Worm (Caenorhabditis elegans) whole organism, late embryonic: Measurements from ENCODE around the gene F13H10.3.
A peak's percentile ranks its signal among the peaks of the same experiment; 100 is the strongest.

Experiments used
- K02D7.2 ChIP-seq: sonication (generic microtip); optimal IDR thresholded peaks from 2 replicates; lab custom pipeline; 2017; ENCODE audit warnings: mild to moderate bottlenecking, missing genetic modification characterization, missing compliant biosample characterization
- K09A11.1 ChIP-seq: sonication (generic microtip); optimal IDR thresholded peaks from 2 replicates; lab custom pipeline; 2017; ENCODE audit warnings: antibody characterized with exemption, mild to moderate bottlenecking, missing genetic modification characterization, missing compliant biosample characterization; ENCODE audit not compliant: insufficient read depth
- T23F11.4 ChIP-seq: fragments of 200-800 bp; sonication (Bioruptor generic); optimal IDR thresholded peaks from 2 replicates; lab custom pipeline; 2018; ENCODE audit warnings: mild to moderate bottlenecking, missing genetic modification characterization, missing compliant biosample characterization
- Y22D7AL.16 ChIP-seq: sonication (generic microtip); optimal IDR thresholded peaks from 2 replicates; lab custom pipeline; 2016; ENCODE audit warnings: missing genetic modification characterization, missing compliant biosample characterization
- ama-1 ChIP-seq: fragments of 150-350 bp; optimal IDR thresholded peaks from 2 replicates; lab custom pipeline; 2014
- ceh-31 ChIP-seq: sonication (generic microtip); optimal IDR thresholded peaks from 2 replicates; lab custom pipeline; 2016; ENCODE audit warnings: missing genetic modification characterization, missing compliant biosample characterization
- ceh-34 ChIP-seq: sonication (generic microtip); optimal IDR thresholded peaks from 2 replicates; lab custom pipeline; 2016; ENCODE audit warnings: mild to moderate bottlenecking, missing genetic modification characterization, missing compliant biosample characterization
- ceh-48 ChIP-seq: sonication (generic microtip); optimal IDR thresholded peaks from 2 replicates; lab custom pipeline; 2016; ENCODE audit warnings: missing genetic modification characterization, inconsistent platforms, missing compliant biosample characterization
- ceh-6 ChIP-seq: fragments of 200-800 bp; sonication (Bioruptor generic); optimal IDR thresholded peaks from 2 replicates; lab custom pipeline; 2018; ENCODE audit warnings: mild to moderate bottlenecking, missing genetic modification characterization, missing compliant biosample characterization
- dve-1 ChIP-seq: sonication (generic microtip); optimal IDR thresholded peaks from 2 replicates; lab custom pipeline; 2017; ENCODE audit warnings: antibody characterized with exemption, mild to moderate bottlenecking, missing genetic modification characterization, missing compliant biosample characterization
- elt-2 ChIP-seq: sonication (generic microtip); optimal IDR thresholded peaks from 2 replicates; lab custom pipeline; 2016; ENCODE audit warnings: missing genetic modification reagents, missing genetic modification characterization, missing compliant biosample characterization
- elt-4 ChIP-seq: sonication (generic microtip); optimal IDR thresholded peaks from 2 replicates; lab custom pipeline; 2016; ENCODE audit warnings: missing genetic modification characterization, missing compliant biosample characterization
- ets-4 ChIP-seq: sonication (generic microtip); optimal IDR thresholded peaks from 2 replicates; lab custom pipeline; 2016; ENCODE audit warnings: missing genetic modification characterization, missing compliant biosample characterization
- fkh-10 ChIP-seq: fragments of 150-350 bp; optimal IDR thresholded peaks from 2 replicates; lab custom pipeline; 2014; ENCODE audit warnings: missing biosample characterization, missing genetic modification reagents, missing genetic modification characterization
- fkh-6 ChIP-seq: sonication (generic microtip); optimal IDR thresholded peaks from 2 replicates; lab custom pipeline; 2016; ENCODE audit warnings: missing genetic modification characterization, missing compliant biosample characterization
- gmeb-2 ChIP-seq: sonication (generic microtip); optimal IDR thresholded peaks from 2 replicates; lab custom pipeline; 2016; ENCODE audit warnings: missing genetic modification characterization, inconsistent platforms, missing compliant biosample characterization
- hlh-15 ChIP-seq: sonication (generic microtip); optimal IDR thresholded peaks from 2 replicates; lab custom pipeline; 2016; ENCODE audit warnings: missing genetic modification characterization, missing compliant biosample characterization
- hlh-30 ChIP-seq: sonication (generic microtip); optimal IDR thresholded peaks from 2 replicates; lab custom pipeline; 2017; ENCODE audit warnings: antibody characterized with exemption, missing genetic modification characterization, missing compliant biosample characterization; ENCODE audit not compliant: insufficient read depth
- lim-6 ChIP-seq: sonication (generic microtip); optimal IDR thresholded peaks from 2 replicates; lab custom pipeline; 2016; ENCODE audit warnings: missing genetic modification characterization, missing compliant biosample characterization
- lin-11 ChIP-seq: fragments of 200-800 bp; sonication (Bioruptor generic); optimal IDR thresholded peaks from 2 replicates; lab custom pipeline; 2018; ENCODE audit warnings: mild to moderate bottlenecking, missing genetic modification characterization, missing compliant biosample characterization
- mec-3 ChIP-seq: sonication (generic microtip); optimal IDR thresholded peaks from 2 replicates; lab custom pipeline; 2016; ENCODE audit warnings: borderline replicate concordance, missing genetic modification characterization, missing compliant biosample characterization
- nfya-1 ChIP-seq: sonication (generic microtip); optimal IDR thresholded peaks from 2 replicates; lab custom pipeline; 2017; ENCODE audit warnings: missing genetic modification characterization, mild to moderate bottlenecking, missing compliant biosample characterization, antibody characterized with exemption, moderate library complexity
- npax-4 ChIP-seq: sonication (generic microtip); optimal IDR thresholded peaks from 2 replicates; lab custom pipeline; 2016; ENCODE audit warnings: missing genetic modification characterization, missing compliant biosample characterization
- odd-2 ChIP-seq: sonication (generic microtip); optimal IDR thresholded peaks from 2 replicates; lab custom pipeline; 2017; ENCODE audit warnings: antibody characterized with exemption, mild to moderate bottlenecking, missing genetic modification characterization, missing compliant biosample characterization
- pat-9 ChIP-seq: fragments of 200-800 bp; sonication (Bioruptor generic); optimal IDR thresholded peaks from 2 replicates; lab custom pipeline; 2018; ENCODE audit warnings: mild to moderate bottlenecking, missing genetic modification characterization, moderate library complexity, missing compliant biosample characterization
- pax-1 ChIP-seq: fragments of 150-350 bp; optimal IDR thresholded peaks from 2 replicates; lab custom pipeline; 2014; ENCODE audit warnings: missing biosample characterization, missing genetic modification characterization
- pha-2 ChIP-seq: sonication (generic microtip); optimal IDR thresholded peaks from 2 replicates; lab custom pipeline; 2017; ENCODE audit warnings: mild to moderate bottlenecking, missing genetic modification characterization, missing compliant biosample characterization
- pha-4 ChIP-seq: fragments of 150-350 bp; optimal IDR thresholded peaks from 2 replicates; lab custom pipeline; 2018; ENCODE audit warnings: missing biosample characterization, missing genetic modification reagents, missing genetic modification characterization
- sox-2 ChIP-seq: fragments of 200-800 bp; sonication (Bioruptor generic); IDR thresholded peaks from 2 replicates; pipeline ENCODE4 v1.3.6; 2022; ENCODE audit warnings: missing genetic modification reagents, missing genetic modification characterization, missing compliant biosample characterization
- syd-9 ChIP-seq: sonication (generic microtip); optimal IDR thresholded peaks from 2 replicates; lab custom pipeline; 2016; ENCODE audit warnings: mild to moderate bottlenecking, missing genetic modification characterization, moderate library complexity, missing compliant biosample characterization
- tbx-7 ChIP-seq: sonication (generic microtip); optimal IDR thresholded peaks from 2 replicates; lab custom pipeline; 2016; ENCODE audit warnings: missing genotype, missing genetic modification characterization, missing compliant biosample characterization
- unc-3 ChIP-seq, 2 experiments: fragments of 200-800 bp in 1 of 2; sonication (Bioruptor generic) in 1 of 2; sonication (generic microtip) in 1 of 2; conservative IDR thresholded peaks in 1 of 2; optimal IDR thresholded peaks in 1 of 2; 2 replicates each; pipeline versions ENCODE4 v1.3.6 to Lab custom; 2016 to 2022; ENCODE audit warnings: missing compliant biosample characterization in 2 of 2, missing genetic modification characterization in 2 of 2, missing genetic modification reagents in 1 of 2
- unc-42 ChIP-seq: sonication (generic microtip); optimal IDR thresholded peaks from 2 replicates; lab custom pipeline; 2016; ENCODE audit warnings: missing genotype, missing genetic modification characterization, missing compliant biosample characterization
- unc-55 ChIP-seq: sonication (generic microtip); optimal IDR thresholded peaks from 2 replicates; lab custom pipeline; 2017; ENCODE audit warnings: missing biosample characterization, missing genetic modification reagents, missing genetic modification characterization

The F13H10.3 gene

ce11 chrIV:10978641-10979040 lies 37.1 kb downstream of the F13H10.3 start:
- no peak for TF ChIP-seq Y22D7AL.16 (tag; lab: Kevin White, UChicago)
- TF ChIP-seq ama-1 (lab: Kevin White, UChicago): no peak
- TF ChIP-seq T23F11.4: no peak
- no peak for TF ChIP-seq dve-1 (tag; lab: Kevin White, UChicago)
- no peak for TF ChIP-seq ets-4 (tag; lab: Kevin White, UChicago)
- no peak for TF ChIP-seq lim-6 (tag; lab: Kevin White, UChicago)
- TF ChIP-seq, all 69 proteins: peak for 0

ce11 chrIV:10975968-10976367 lies 39.8 kb downstream of the F13H10.3 start:
- TF ChIP-seq lin-11 (tag; lab: Kevin White, UChicago): no peak
- TF ChIP-seq elt-2 (tag; lab: Kevin White, UChicago): peak; percentile 72
- TF ChIP-seq gmeb-2: no peak

- TF ChIP-seq fkh-10 (GFP tag; lab: Kevin White, UChicago): no peak
- TF ChIP-seq hlh-15 (tag; lab: Kevin White, UChicago): no peak
- no peak for TF ChIP-seq K09A11.1 (tag; lab: Kevin White, UChicago)
- no peak for TF ChIP-seq ceh-31 (tag; lab: Kevin White, UChicago)
- TF ChIP-seq ama-1 (lab: Kevin White, UChicago): no peak
- no peak for TF ChIP-seq ceh-6
- TF ChIP-seq ceh-48 (tag; lab: Kevin White, UChicago): no peak
- no peak for TF ChIP-seq K02D7.2 (tag; lab: Kevin White, UChicago)
- no peak for TF ChIP-seq odd-2 (tag; lab: Kevin White, UChicago)
- no peak for TF ChIP-seq unc-3 (GFP tag; conservative IDR thresholded peaks at IDR 0.05; lab: Robert Waterston, UW)
- no peak for TF ChIP-seq unc-3 (tag; optimal IDR thresholded peaks at IDR 0.05; lab: Kevin White, UChicago)
- no peak for TF ChIP-seq tbx-7 (tag; lab: Kevin White, UChicago)
- no peak for TF ChIP-seq nfya-1
- no peak for TF ChIP-seq pat-9 (tag; lab: Kevin White, UChicago)
- TF ChIP-seq pha-2 (tag; lab: Kevin White, UChicago): no peak
- TF ChIP-seq elt-2 (tag; lab: Kevin White, UChicago): no peak
- no peak for TF ChIP-seq pha-4 (tag; lab: Kevin White, UChicago)
- no peak for TF ChIP-seq unc-42 (tag; lab: Kevin White, UChicago)
- TF ChIP-seq pax-1 (tag; lab: Kevin White, UChicago): no peak
Measured at ce11 chrIV:10971636-10972199, 44.0 kb downstream of the F13H10.3 start.

- TF ChIP-seq ama-1 (lab: Kevin White, UChicago) (no peak), sox-2 (GFP tag; lab: Robert Waterston, UW) (no peak), hlh-15 (tag; lab: Kevin White, UChicago) (no peak), ceh-34 (tag; lab: Kevin White, UChicago) (no peak), npax-4 (tag; lab: Kevin White, UChicago) (no peak), elt-4 (no peak), fkh-6 (no peak), mec-3 (tag; lab: Kevin White, UChicago) (no peak), unc-55 (GFP tag; lab: Kevin White, UChicago) (no peak), syd-9 (tag; lab: Kevin White, UChicago) (no peak)
Measured at ce11 chrIV:10970767-10971166, 45.0 kb downstream of the F13H10.3 start.

ce11 chrIV:10970333-10970732 lies 45.4 kb downstream of the F13H10.3 start:
- no peak for TF ChIP-seq fkh-10 (GFP tag; lab: Kevin White, UChicago)
- TF ChIP-seq hlh-30 (tag; lab: Kevin White, UChicago): no peak
- TF ChIP-seq elt-2 (tag; lab: Kevin White, UChicago): peak; percentile 82
- TF ChIP-seq unc-55 (GFP tag; lab: Kevin White, UChicago): no peak
